Fruit fly (Drosophila melanogaster): Measurements from ENCODE around the gene CG17738.

DNA sequence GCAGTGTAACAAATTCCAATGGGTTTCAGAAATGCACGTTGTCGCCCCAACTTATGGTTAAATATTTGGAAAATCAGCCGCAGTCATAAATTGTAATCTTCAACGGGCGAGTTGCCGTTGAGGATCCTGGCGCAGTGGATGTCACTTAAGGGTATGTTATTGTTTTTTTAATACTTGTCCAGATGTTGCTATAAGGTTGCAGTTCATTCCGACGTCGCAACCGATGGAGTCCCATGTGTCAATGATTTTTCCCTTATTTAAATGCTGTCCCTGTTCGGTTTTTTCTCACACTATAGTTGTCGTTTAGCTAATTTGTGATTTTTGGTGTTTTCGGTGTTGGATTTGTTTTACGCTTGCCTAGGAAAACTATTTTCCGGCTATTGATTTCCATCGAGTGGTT is 19.2 kb upstream of the CG17738 start:
- no peak for TF ChIP-seq svp (GFP tag)
- no peak for TF ChIP-seq Lpt (GFP tag; optimal IDR thresholded peaks at IDR 0.05)
- TF ChIP-seq dac (GFP tag; optimal IDR thresholded peaks at IDR 0.05): no peak
- TF ChIP-seq pdm3 (GFP tag; optimal IDR thresholded peaks at IDR 0.05): no peak
- no peak for TF ChIP-seq fd85E (GFP tag; optimal IDR thresholded peaks at IDR 0.05)
- TF ChIP-seq Hr4 (GFP tag; optimal IDR thresholded peaks at IDR 0.05): no peak
- TF ChIP-seq eg (GFP tag; IDR thresholded peaks at IDR 0.05): no peak
- no peak for TF ChIP-seq CG11902 (GFP tag; optimal IDR thresholded peaks at IDR 0.05)
